Worm (Caenorhabditis elegans): ENCODE results near the gene Y14H12B.2.

Y14H12B.2 gene

DNA sequence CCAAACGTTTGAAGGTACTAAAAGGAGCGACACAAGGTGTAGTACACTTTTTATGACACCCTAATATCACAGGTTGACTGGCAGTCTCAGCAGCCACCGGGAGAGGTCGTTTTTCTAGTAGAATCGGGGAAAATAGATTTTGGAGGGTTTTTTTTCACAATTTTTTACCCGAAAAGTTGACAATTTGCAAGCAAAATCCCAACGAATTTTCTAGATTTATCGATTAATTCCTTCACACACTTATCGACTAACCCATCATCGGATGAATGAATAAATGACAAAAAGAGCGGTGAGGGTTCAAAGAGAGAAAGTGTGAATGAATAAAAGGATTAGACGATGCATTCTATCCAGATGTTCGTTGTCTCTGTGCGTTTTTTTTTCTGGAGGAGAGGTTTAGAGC is 22.4 kb upstream of the Y14H12B.2 start:
- TF ChIP-seq aha-1 (tag) (peak; percentile 79), hif-1 (tag; optimal IDR thresholded peaks at IDR 0.05) (no peak), lsy-2 (tag; optimal IDR thresholded peaks at IDR 0.05) (no peak), duxl-1 (tag; optimal IDR thresholded peaks at IDR 0.05; ENCODE audit: poor library complexity) (no peak), dmd-8 (GFP tag; IDR thresholded peaks at IDR 0.05) (no peak), ces-1 (GFP tag; optimal IDR thresholded peaks at IDR 0.05) (no peak)

DNA sequence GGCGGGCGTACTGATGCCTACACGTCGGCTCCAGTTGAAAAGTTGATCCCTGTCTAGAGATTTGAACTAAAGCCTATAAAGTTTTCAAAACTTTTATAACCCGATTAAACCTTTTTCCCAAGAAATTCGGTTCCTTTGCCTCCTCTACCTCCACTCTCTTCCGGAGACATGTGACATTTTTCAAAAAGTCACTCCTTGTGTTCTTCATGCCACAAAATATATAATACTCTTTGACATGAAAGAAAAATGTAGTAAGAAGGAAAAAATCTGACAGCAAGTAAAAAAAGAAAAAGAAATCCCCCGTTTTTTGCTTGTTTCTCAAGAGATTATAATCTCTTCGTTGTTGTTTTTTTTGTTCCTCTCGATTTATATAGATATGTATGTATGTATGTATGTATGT is 21.3 kb upstream of the Y14H12B.2 start:
- TF ChIP-seq hmg-1.1 (GFP tag; IDR thresholded peaks at IDR 0.05) (no peak), lin-39 (tag; optimal IDR thresholded peaks at IDR 0.05) (no peak), D1046.2 (GFP tag; IDR thresholded peaks at IDR 0.05) (no peak), dve-1 (tag; optimal IDR thresholded peaks at IDR 0.05; ENCODE audit: insufficient read depth) (peak; percentile 31), hlh-30 (tag; optimal IDR thresholded peaks at IDR 0.05; ENCODE audit: insufficient read depth) (peak; percentile 8), ceh-32 (tag; optimal IDR thresholded peaks at IDR 0.05; ENCODE audit: poor library complexity) (no peak), F44E2.7 (GFP tag; IDR thresholded peaks at IDR 0.05) (no peak), lsy-2 (tag; optimal IDR thresholded peaks at IDR 0.05) (peak in 1 of 2 experiments; percentile 31), fkh-10 (GFP tag; optimal IDR thresholded peaks at IDR 0.05) (no peak), F26F4.8 (GFP tag; conservative IDR thresholded peaks at IDR 0.05) (no peak), mep-1 (tag; optimal IDR thresholded peaks at IDR 0.05) (peak; percentile 15), lin-1 (GFP tag; IDR thresholded peaks at IDR 0.05) (no peak), nhr-28 (tag; optimal IDR thresholded peaks at IDR 0.05) (peak; percentile 12), aha-1 (tag) (peak; percentile 70), tag-97 (GFP tag; IDR thresholded peaks at IDR 0.05) (no peak)

DNA sequence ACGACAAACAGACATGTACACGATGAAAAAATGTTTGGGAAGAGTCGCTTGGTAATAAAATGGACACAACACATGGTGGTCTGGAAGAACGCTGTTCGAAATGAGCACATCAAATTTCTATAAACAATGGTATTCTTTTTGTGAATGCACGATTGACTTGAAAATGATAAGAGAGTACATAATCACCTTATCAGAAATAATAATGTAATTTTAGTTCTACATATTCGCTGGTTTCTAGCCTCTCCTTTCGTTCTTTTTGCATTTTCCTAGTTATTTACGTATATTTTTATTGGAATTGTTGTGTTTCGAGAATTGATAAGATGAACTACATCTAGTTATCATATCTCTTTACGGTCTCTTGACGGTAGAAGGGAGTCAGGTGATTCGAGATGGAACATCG is 20.5 kb upstream of the Y14H12B.2 start:
- TF ChIP-seq ceh-20 (GFP tag; IDR thresholded peaks at IDR 0.05) (no peak), nhr-237 (tag; optimal IDR thresholded peaks at IDR 0.05) (no peak), T20F7.1 (GFP tag; optimal IDR thresholded peaks at IDR 0.05) (peak; percentile 15), nhr-6 (tag; optimal IDR thresholded peaks at IDR 0.05) (peak; percentile 24), daf-16 (GFP tag; optimal IDR thresholded peaks at IDR 0.05) (no peak), daf-16 (tag; optimal IDR thresholded peaks at IDR 0.05) (peak; percentile 89), ceh-62 (tag; optimal IDR thresholded peaks at IDR 0.05) (no peak), dve-1 (tag; optimal IDR thresholded peaks at IDR 0.05; ENCODE audit: insufficient read depth) (peak; percentile 49), nhr-28 (tag; optimal IDR thresholded peaks at IDR 0.05) (peak; percentile 87), hlh-11 (tag; optimal IDR thresholded peaks at IDR 0.05) (peak; percentile 51), madf-5 (GFP tag; IDR thresholded peaks at IDR 0.05) (no peak), duxl-1 (tag; optimal IDR thresholded peaks at IDR 0.05; ENCODE audit: poor library complexity) (no peak), mxl-3 (GFP tag; optimal IDR thresholded peaks at IDR 0.05) (no peak), unc-39 (tag; optimal IDR thresholded peaks at IDR 0.05) (no peak), pqm-1 (tag; optimal IDR thresholded peaks at IDR 0.05) (peak; percentile 64), egl-27 (tag; optimal IDR thresholded peaks at IDR 0.05) (no peak), php-3 (GFP tag; IDR thresholded peaks at IDR 0.05) (peak; percentile 74), ctbp-1 (GFP tag; IDR thresholded peaks at IDR 0.05) (no peak), lim-7 (GFP tag; IDR thresholded peaks at IDR 0.05) (no peak), nhr-41 (GFP tag; IDR thresholded peaks at IDR 0.05) (no peak)

DNA sequence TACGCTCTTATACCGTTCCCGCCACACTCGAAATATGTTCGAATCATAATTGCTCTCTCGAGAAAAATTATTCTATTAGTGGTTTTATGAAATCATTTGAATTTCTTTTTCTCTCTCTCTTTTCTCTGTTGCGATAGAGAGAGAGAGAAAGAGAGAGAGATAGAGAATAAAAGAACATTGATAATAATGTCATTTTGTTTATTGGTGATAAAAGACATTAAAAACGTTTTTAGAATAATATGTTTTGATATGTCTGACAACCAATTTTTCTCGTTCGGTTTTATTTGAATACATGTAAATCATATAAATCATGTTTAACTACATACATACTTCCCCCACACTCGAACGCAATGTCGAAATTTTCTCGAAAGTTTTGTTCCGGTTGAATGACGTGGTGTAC is 19.4 kb upstream of the Y14H12B.2 start:
- TF ChIP-seq snpc-4 (tag; optimal IDR thresholded peaks at IDR 0.05) (no peak), lin-29 (GFP tag; IDR thresholded peaks at IDR 0.05) (no peak), unc-62 (GFP tag; optimal IDR thresholded peaks at IDR 0.05 in 1 of 2) (no peak), unc-62 (tag; optimal IDR thresholded peaks at IDR 0.05) (no peak), nhr-28 (tag; optimal IDR thresholded peaks at IDR 0.05) (peak; percentile 45), dmd-6 (GFP tag; IDR thresholded peaks at IDR 0.05) (peak; percentile 28; the same call in 1 of the 2 replicates), Y75B8A.6 (GFP tag; IDR thresholded peaks at IDR 0.05) (no peak), mxl-2 (GFP tag; conservative IDR thresholded peaks at IDR 0.05) (no peak), ztf-7 (tag; optimal IDR thresholded peaks at IDR 0.05) (no peak), daf-16 (GFP tag; optimal IDR thresholded peaks at IDR 0.05) (no peak), daf-16 (tag; optimal IDR thresholded peaks at IDR 0.05) (peak; percentile 89), skn-1 (tag; optimal IDR thresholded peaks at IDR 0.05) (no peak), R02D3.7 (tag; optimal IDR thresholded peaks at IDR 0.05) (no peak), lin-1 (GFP tag; IDR thresholded peaks at IDR 0.05) (no peak), lsy-2 (tag; optimal IDR thresholded peaks at IDR 0.05) (peak in 1 of 2 experiments; percentile 47), daf-19 (GFP tag; conservative IDR thresholded peaks at IDR 0.05) (no peak), saeg-2 (GFP tag; IDR thresholded peaks at IDR 0.05) (no peak), tag-97 (GFP tag; IDR thresholded peaks at IDR 0.05) (no peak)
